Worm (Caenorhabditis elegans) whole organism, L1 larva: ENCODE data around the gene K10G4.10.

Experiments used
- dsc-1 ChIP-seq: sonication (generic microtip); optimal IDR thresholded peaks from 2 replicates; lab custom pipeline; 2016; ENCODE audit warnings: mild to moderate bottlenecking, missing genetic modification characterization, missing compliant biosample characterization
- elt-3 ChIP-seq, 6 experiments: fragments of 150-350 bp in 1 of 6; sonication (generic microtip); optimal IDR thresholded peaks; 2 replicates each; lab custom pipeline; 2017 to 2018; ENCODE audit warnings: missing biosample characterization in 6 of 6, missing genetic modification characterization in 6 of 6, inconsistent platforms in 1 of 6
- fkh-10 ChIP-seq: sonication (generic microtip); optimal IDR thresholded peaks from 2 replicates; lab custom pipeline; 2017; ENCODE audit warnings: missing biosample characterization, missing genetic modification reagents, missing genetic modification characterization
- fos-1 ChIP-seq: fragments of 150-350 bp; optimal IDR thresholded peaks from 2 replicates; lab custom pipeline; 2014; ENCODE audit warnings: missing biosample characterization, missing genetic modification characterization
- mdl-1 ChIP-seq, 2 experiments: fragments of 150-350 bp; optimal IDR thresholded peaks; 2 replicates each; lab custom pipeline; 2014 to 2017; ENCODE audit warnings: missing biosample characterization in 2 of 2, missing genetic modification characterization in 2 of 2, inconsistent platforms in 1 of 2
- mep-1 ChIP-seq: fragments of 150-350 bp; optimal IDR thresholded peaks from 2 replicates; lab custom pipeline; 2014; ENCODE audit warnings: missing biosample characterization, missing genetic modification characterization
- nhr-11 ChIP-seq: fragments of 150-350 bp; optimal IDR thresholded peaks from 2 replicates; lab custom pipeline; 2014; ENCODE audit warnings: missing biosample characterization, missing genetic modification characterization
- nhr-237 ChIP-seq: fragments of 150-350 bp; optimal IDR thresholded peaks from 2 replicates; lab custom pipeline; 2014; ENCODE audit warnings: missing biosample characterization, missing genetic modification characterization
- nhr-76 ChIP-seq: sonication (generic microtip); optimal IDR thresholded peaks from 2 replicates; lab custom pipeline; 2017; ENCODE audit warnings: missing biosample characterization, missing genetic modification characterization
- rnt-1 ChIP-seq: sonication (generic microtip); optimal IDR thresholded peaks from 2 replicates; lab custom pipeline; 2016; ENCODE audit warnings: mild to moderate bottlenecking, missing genetic modification characterization, moderate library complexity, missing compliant biosample characterization
- snpc-4 ChIP-seq: fragments of 150-350 bp; optimal IDR thresholded peaks from 2 replicates; lab custom pipeline; 2014; ENCODE audit warnings: missing biosample characterization, missing genetic modification characterization
- zag-1 ChIP-seq: fragments of 150-350 bp; optimal IDR thresholded peaks from 2 replicates; lab custom pipeline; 2014; ENCODE audit warnings: missing biosample characterization, missing genetic modification characterization
- ztf-4 ChIP-seq: fragments of 150-350 bp; optimal IDR thresholded peaks from 2 replicates; lab custom pipeline; 2014; ENCODE audit warnings: missing biosample characterization, missing genetic modification characterization

ce11 chrV:17303392-17303791, 30.0 kb downstream of the K10G4.10 start:
- TF ChIP-seq dsc-1 (tag; lab: Kevin White, UChicago) (no peak), zag-1 (tag; lab: Kevin White, UChicago) (no peak), rnt-1 (tag; lab: Kevin White, UChicago) (no peak), snpc-4 (tag; lab: Kevin White, UChicago) (no peak), nhr-11 (tag; lab: Kevin White, UChicago) (no peak), fos-1 (no peak), mdl-1 (tag; optimal IDR thresholded peaks at IDR 0.05; lab: Kevin White, UChicago) (no peak), nhr-76 (tag; lab: Kevin White, UChicago) (no peak), mep-1 (tag; lab: Kevin White, UChicago) (no peak), elt-3 (tag; optimal IDR thresholded peaks at IDR 0.05; lab: Kevin White, UChicago) (no peak), fkh-10 (GFP tag; lab: Kevin White, UChicago) (no peak), ztf-4 (no peak), nhr-237 (tag; lab: Kevin White, UChicago) (no peak)
